Worm (Caenorhabditis elegans): Measurements from ENCODE around the gene pgp-3.

- TF ChIP-seq ces-1 (GFP tag; optimal IDR thresholded peaks at IDR 0.05) (no peak), lin-15B (tag; optimal IDR thresholded peaks at IDR 0.05) (no peak), lin-13 (GFP tag; optimal IDR thresholded peaks at IDR 0.05) (no peak), ceh-63 (GFP tag; optimal IDR thresholded peaks at IDR 0.05) (no peak), unc-62 (GFP tag; optimal IDR thresholded peaks at IDR 0.05) (no peak), ztf-11 (tag; optimal IDR thresholded peaks at IDR 0.05) (no peak), tbx-2 (tag; optimal IDR thresholded peaks at IDR 0.05) (no peak), lsy-2 (tag; optimal IDR thresholded peaks at IDR 0.05) (no peak), nhr-11 (tag; optimal IDR thresholded peaks at IDR 0.05) (no peak), nhr-237 (tag; optimal IDR thresholded peaks at IDR 0.05) (no peak), fos-1 (tag; optimal IDR thresholded peaks at IDR 0.05) (no peak)
Observed at ce11 chrX:11317939-11318338, 34.0 kb upstream of the pgp-3 start, which contains the start of gene hizr-1.
